Worm (Caenorhabditis elegans) whole organism, L1 larva: ENCODE results near the gene srg-3.

Experiments used
- ceh-82 ChIP-seq, 3 experiments: fragments of 150-350 bp in 1 of 3; sonication (generic microtip) in 2 of 3; optimal IDR thresholded peaks; 2 replicates each; lab custom pipeline; 2014 to 2017; ENCODE audit warnings: missing biosample characterization in 3 of 3, missing genetic modification characterization in 3 of 3
- pqm-1 ChIP-seq: sonication (generic microtip); optimal IDR thresholded peaks from 3 replicates; lab custom pipeline; 2017; ENCODE audit warnings: missing biosample characterization, missing genetic modification characterization
- unc-62 ChIP-seq: fragments of 150-350 bp; optimal IDR thresholded peaks from 2 replicates; lab custom pipeline; 2014; ENCODE audit warnings: missing biosample characterization, missing genetic modification reagents, missing genetic modification characterization

DNA sequence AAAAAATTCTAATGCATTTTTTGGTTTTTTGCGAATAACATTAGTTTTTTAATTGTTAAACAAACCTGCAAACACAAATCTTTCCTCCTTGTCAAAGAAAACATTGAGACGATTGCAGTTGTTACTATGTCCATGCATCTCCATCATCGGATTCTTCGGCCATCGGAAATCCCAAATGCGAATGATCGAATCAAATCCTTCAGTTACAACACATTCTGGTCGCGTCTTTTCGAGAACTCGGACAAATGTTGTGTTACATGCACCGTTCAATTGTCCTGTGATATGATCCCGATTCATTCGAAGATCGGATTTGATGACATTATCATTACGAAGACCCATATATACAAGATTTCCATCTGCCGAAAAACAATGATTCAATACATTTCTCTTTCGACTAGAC, 30.1 kb upstream of the srg-3 start:
- TF ChIP-seq pqm-1 (tag; lab: Kevin White, UChicago) (no peak), unc-62 (GFP tag; lab: Kevin White, UChicago) (no peak), ceh-82 (tag; optimal IDR thresholded peaks at IDR 0.05; lab: Kevin White, UChicago) (no peak)
